Fruit fly (Drosophila melanogaster): ENCODE data around the gene gzl.
A peak's percentile ranks its signal among the peaks of the same experiment; 100 is the strongest.

Gene gzl

dm6 chr3R:6416242-6416641 is 33.5 kb downstream of the gzl start (continued):
- no peak for TF ChIP-seq gt (GFP tag; IDR thresholded peaks at IDR 0.05)
- peak; percentile 76 for TF ChIP-seq NK7.1 (GFP tag; optimal IDR thresholded peaks at IDR 0.05)
- peak; percentile 48 for TF ChIP-seq CG16863 (GFP tag; optimal IDR thresholded peaks at IDR 0.05)
- TF ChIP-seq Drgx (GFP tag; IDR thresholded peaks at IDR 0.05) = 0 out of 2 replicates have a peak, but pooled peaks have one; percentile 42
- peak; percentile 64 for TF ChIP-seq Lim3 (GFP tag; IDR thresholded peaks at IDR 0.05)
- TF ChIP-seq B-H2 (GFP tag; optimal IDR thresholded peaks at IDR 0.05) = peak; percentile 47
- TF ChIP-seq Optix (GFP tag; IDR thresholded peaks at IDR 0.05) = peak; percentile 77; the same call in 2 of the 3 replicates
- peak; percentile 75 for TF ChIP-seq CG5953 (GFP tag; IDR thresholded peaks at IDR 0.05)
- peak; percentile 66 for TF ChIP-seq CG1233 (GFP tag; optimal IDR thresholded peaks at IDR 0.05)
- peak; percentile 47 for TF ChIP-seq luna (GFP tag; optimal IDR thresholded peaks at IDR 0.05)
- TF ChIP-seq Atf6 (GFP tag; IDR thresholded peaks at IDR 0.05) = peak; percentile 83
- no peak for TF ChIP-seq CG13287 (GFP tag; IDR thresholded peaks at IDR 0.05; ENCODE audit: partially characterized antibody)
- peak; percentile 12 for TF ChIP-seq pzg (GFP tag; optimal IDR thresholded peaks at IDR 0.05)
- TF ChIP-seq hth (optimal IDR thresholded peaks at IDR 0.05) = no peak
- TF ChIP-seq CG2678 (tag; optimal IDR thresholded peaks at IDR 0.05) = peak; percentile 85
- peak; percentile 73 for TF ChIP-seq Dip3 (GFP tag; optimal IDR thresholded peaks at IDR 0.05)
- no peak for TF ChIP-seq prd (optimal IDR thresholded peaks at IDR 0.05)
- peak; percentile 80 for TF ChIP-seq prd (GFP tag; IDR thresholded peaks at IDR 0.05)
- peak; percentile 72; the same call in 3 of the 4 replicates for TF ChIP-seq Gug (GFP tag; IDR thresholded peaks at IDR 0.05)
- peak; percentile 97 for TF ChIP-seq CG18599 (GFP tag; optimal IDR thresholded peaks at IDR 0.05)
- peak; percentile 36 for TF ChIP-seq tap (tag; optimal IDR thresholded peaks at IDR 0.05)
- TF ChIP-seq sr (GFP tag; IDR thresholded peaks at IDR 0.05) = peak; percentile 61; the same call in 2 of the 3 replicates
- TF ChIP-seq CG4854 (GFP tag; optimal IDR thresholded peaks at IDR 0.05) = peak; percentile 53
- TF ChIP-seq Dfd (GFP tag; optimal IDR thresholded peaks at IDR 0.05) = no peak
- TF ChIP-seq Six4 (GFP tag; optimal IDR thresholded peaks at IDR 0.05) = peak; percentile 42
- TF ChIP-seq crol (GFP tag; IDR thresholded peaks at IDR 0.05) = no peak
- TF ChIP-seq Dll (GFP tag; IDR thresholded peaks at IDR 0.05; ENCODE audit: partially characterized antibody) = no peak
- peak; percentile 88 for TF ChIP-seq Rfx (GFP tag; IDR thresholded peaks at IDR 0.05)
- TF ChIP-seq Awh (GFP tag; IDR thresholded peaks at IDR 0.05) = peak; percentile 83
- no peak for TF ChIP-seq salm (tag; optimal IDR thresholded peaks at IDR 0.05)
- TF ChIP-seq CG3065 (GFP tag; optimal IDR thresholded peaks at IDR 0.05) = peak; percentile 31
- peak; percentile 80 for TF ChIP-seq wdn (GFP tag; IDR thresholded peaks at IDR 0.05)
- peak; percentile 59 for TF ChIP-seq CG9876 (GFP tag; optimal IDR thresholded peaks at IDR 0.05)
- peak; percentile 57 for TF ChIP-seq CG18262 (tag; optimal IDR thresholded peaks at IDR 0.05)
- no peak for TF ChIP-seq pfk (GFP tag; optimal IDR thresholded peaks at IDR 0.05)
- peak; percentile 46 for TF ChIP-seq CG1647 (GFP tag; optimal IDR thresholded peaks at IDR 0.05)
- peak; percentile 63; the same call in 1 of the 2 replicates for TF ChIP-seq CG11247 (GFP tag; IDR thresholded peaks at IDR 0.05)
- peak; percentile 75 for TF ChIP-seq Xbp1 (GFP tag; optimal IDR thresholded peaks at IDR 0.05)
- TF ChIP-seq Dbx (GFP tag; IDR thresholded peaks at IDR 0.05) = peak; percentile 87
- peak; percentile 64 for TF ChIP-seq tin (GFP tag; optimal IDR thresholded peaks at IDR 0.05)
- peak; percentile 75 for TF ChIP-seq CG6765 (GFP tag; optimal IDR thresholded peaks at IDR 0.05)
- no peak for TF ChIP-seq pita (GFP tag; optimal IDR thresholded peaks at IDR 0.05)
- TF ChIP-seq dysf (GFP tag; IDR thresholded peaks at IDR 0.05) = peak; percentile 85
- TF ChIP-seq CG17328 (GFP tag; IDR thresholded peaks at IDR 0.05) = peak; percentile 81
- TF ChIP-seq fd96Cb (tag; optimal IDR thresholded peaks at IDR 0.05) = peak; percentile 62
- no peak for TF ChIP-seq wek (GFP tag; optimal IDR thresholded peaks at IDR 0.05)
- TF ChIP-seq CG4282 (GFP tag; optimal IDR thresholded peaks at IDR 0.05) = peak; percentile 24
- no peak for TF ChIP-seq CG13123 (GFP tag; optimal IDR thresholded peaks at IDR 0.05)
- 0 out of 3 replicates have a peak, but pooled peaks have one; percentile 19 for TF ChIP-seq jigr1 (GFP tag; IDR thresholded peaks at IDR 0.05)
- TF ChIP-seq yki (optimal IDR thresholded peaks at IDR 0.05) = no peak
- TF ChIP-seq D19A (tag; optimal IDR thresholded peaks at IDR 0.05) = peak; percentile 48
- TF ChIP-seq CG34422 (GFP tag; IDR thresholded peaks at IDR 0.05) = peak; percentile 89
- peak; percentile 71 for TF ChIP-seq CG10654 (GFP tag; optimal IDR thresholded peaks at IDR 0.05)
